Fruit fly (Drosophila melanogaster) whole organism, embryonic: Measurements from ENCODE around the gene CG7564.

Experiments used
- Atf6 ChIP-seq: fragments of 200-800 bp; sonication (Bioruptor generic); IDR thresholded peaks from 2 replicates; pipeline ENCODE4 v1.3.6; 2022; ENCODE audit warnings: missing biosample characterization, missing genetic modification characterization
- BtbVII ChIP-seq: fragments of 200-800 bp; sonication (Bioruptor generic); optimal IDR thresholded peaks from 3 replicates; lab custom pipeline; 2017; ENCODE audit warnings: missing biosample characterization, mild to moderate bottlenecking, missing genetic modification characterization
- CG10565 ChIP-seq: fragments of 200-800 bp; sonication (Bioruptor generic); optimal IDR thresholded peaks from 3 replicates; lab custom pipeline; 2016; ENCODE audit warnings: missing biosample characterization, mild to moderate bottlenecking, missing genetic modification characterization
- CG12659 ChIP-seq: fragments of 200-800 bp; sonication (Bioruptor generic); optimal IDR thresholded peaks from 3 replicates; lab custom pipeline; 2017; ENCODE audit warnings: mild to moderate bottlenecking, missing biosample characterization, missing genetic modification reagents, missing genetic modification characterization
- CG15696 ChIP-seq: fragments of 200-800 bp; sonication (Bioruptor generic); optimal IDR thresholded peaks from 2 replicates; lab custom pipeline; 2019; ENCODE audit warnings: missing biosample characterization, mild to moderate bottlenecking, missing genetic modification characterization, moderate library complexity
- CG16815 ChIP-seq: fragments of 200-800 bp; sonication (Bioruptor generic); optimal IDR thresholded peaks from 3 replicates; lab custom pipeline; 2017; ENCODE audit warnings: missing biosample characterization, mild to moderate bottlenecking, missing genetic modification characterization
- CG3163 ChIP-seq: fragments of 200-800 bp; sonication (Bioruptor generic); optimal IDR thresholded peaks from 3 replicates; lab custom pipeline; 2016; ENCODE audit warnings: missing biosample characterization, missing genetic modification characterization
- CG3847 ChIP-seq: fragments of 200-800 bp; sonication (Bioruptor generic); IDR thresholded peaks from 2 replicates; pipeline ENCODE4 v1.3.6; 2022; ENCODE audit warnings: missing biosample characterization, missing genetic modification characterization
- CG6765 ChIP-seq: fragments of 200-800 bp; sonication (Bioruptor generic); optimal IDR thresholded peaks from 3 replicates; lab custom pipeline; 2017; ENCODE audit warnings: missing biosample characterization, mild to moderate bottlenecking, missing genetic modification characterization
- CG6854 ChIP-seq: fragments of 200-800 bp; sonication (Bioruptor generic); optimal IDR thresholded peaks from 3 replicates; lab custom pipeline; 2017; ENCODE audit warnings: missing biosample characterization, mild to moderate bottlenecking, missing genetic modification characterization
- CG7786 ChIP-seq: fragments of 200-800 bp; sonication (Bioruptor generic); optimal IDR thresholded peaks from 2 replicates; lab custom pipeline; 2016; ENCODE audit warnings: missing biosample characterization, missing genetic modification characterization
- CG7987 ChIP-seq: fragments of 200-800 bp; sonication (Bioruptor generic); optimal IDR thresholded peaks from 2 replicates; lab custom pipeline; 2018; ENCODE audit warnings: missing biosample characterization, mild to moderate bottlenecking, missing genetic modification characterization, moderate library complexity
- CTCF ChIP-seq: fragments of 200-800 bp; sonication (Bioruptor generic); optimal IDR thresholded peaks from 2 replicates; lab custom pipeline; 2017; ENCODE audit warnings: missing biosample characterization, mild to moderate bottlenecking, missing genetic modification characterization, moderate library complexity
- Dip3 ChIP-seq: fragments of 200-800 bp; sonication (Bioruptor generic); optimal IDR thresholded peaks from 3 replicates; lab custom pipeline; 2016; ENCODE audit warnings: missing biosample characterization, missing genetic modification characterization
- Dll ChIP-seq: fragments of 200-800 bp; sonication (Bioruptor generic); IDR thresholded peaks from 4 replicates; pipeline ENCODE4 v1.3.6; 2022; ENCODE audit warnings: missing biosample characterization, missing genetic modification characterization; ENCODE audit not compliant: partially characterized antibody
- E2f2 ChIP-seq: fragments of 200-800 bp; sonication (Bioruptor generic); IDR thresholded peaks from 2 replicates; pipeline ENCODE4 v1.3.6; 2022; ENCODE audit warnings: missing biosample characterization, missing genetic modification characterization
- Fer2 ChIP-seq: fragments of 200-800 bp; sonication (Bioruptor generic); optimal IDR thresholded peaks from 2 replicates; lab custom pipeline; 2018; ENCODE audit warnings: missing biosample characterization, mild to moderate bottlenecking, missing genetic modification characterization, moderate library complexity
- HHEX ChIP-seq: fragments of 200-800 bp; sonication (Bioruptor generic); optimal IDR thresholded peaks from 3 replicates; lab custom pipeline; 2017; ENCODE audit warnings: missing biosample characterization, mild to moderate bottlenecking, missing genetic modification characterization, missing genetic modification reagents
- HLH54F ChIP-seq: fragments of 200-800 bp; sonication (Bioruptor generic); optimal IDR thresholded peaks from 3 replicates; lab custom pipeline; 2016; ENCODE audit warnings: missing biosample characterization, missing genetic modification characterization
- Hand ChIP-seq: fragments of 200-800 bp; sonication (Bioruptor generic); optimal IDR thresholded peaks from 2 replicates; lab custom pipeline; 2017; ENCODE audit warnings: mild to moderate bottlenecking, missing biosample characterization, missing genetic modification reagents, missing genetic modification characterization
- HmgZ ChIP-seq: fragments of 200-800 bp; sonication (Bioruptor generic); optimal IDR thresholded peaks from 2 replicates; lab custom pipeline; 2018; ENCODE audit warnings: missing biosample characterization, mild to moderate bottlenecking, missing genetic modification characterization
- Lpt ChIP-seq: fragments of >200 bp; optimal IDR thresholded peaks from 2 replicates; lab custom pipeline; 2018; ENCODE audit warnings: missing biosample characterization, missing genetic modification characterization
- Meics ChIP-seq: fragments of 200-800 bp; sonication (Bioruptor generic); optimal IDR thresholded peaks from 2 replicates; lab custom pipeline; 2017; ENCODE audit warnings: missing biosample characterization, mild to moderate bottlenecking, missing genetic modification characterization
- PHDP ChIP-seq: fragments of 200-800 bp; sonication (Bioruptor generic); optimal IDR thresholded peaks from 3 replicates; lab custom pipeline; 2018; ENCODE audit warnings: missing biosample characterization, mild to moderate bottlenecking, missing genetic modification characterization, moderate library complexity
- Ravus ChIP-seq: fragments of 200-800 bp; sonication (Bioruptor generic); IDR thresholded peaks from 2 replicates; pipeline ENCODE4 v1.3.6; 2022; ENCODE audit warnings: missing biosample characterization, missing genetic modification characterization
- Rfx ChIP-seq: fragments of 200-800 bp; sonication (Bioruptor generic); IDR thresholded peaks from 2 replicates; pipeline ENCODE4 v1.3.6; 2022; ENCODE audit warnings: missing biosample characterization, missing genetic modification characterization
- Taf1 ChIP-seq: fragments of 200-800 bp; sonication (Bioruptor generic); IDR thresholded peaks from 2 replicates; pipeline ENCODE4 v1.3.6; 2022; ENCODE audit warnings: missing biosample characterization, missing genetic modification characterization
- cad ChIP-seq: fragments of >200 bp; optimal IDR thresholded peaks from 2 replicates; lab custom pipeline; 2017; ENCODE audit warnings: missing biosample characterization, missing genetic modification characterization
- caup ChIP-seq: fragments of 200-800 bp; sonication (Bioruptor generic); optimal IDR thresholded peaks from 3 replicates; lab custom pipeline; 2017; ENCODE audit warnings: missing biosample characterization, mild to moderate bottlenecking, missing genetic modification characterization, moderate library complexity; ENCODE audit not compliant: severe bottlenecking
- croc ChIP-seq: fragments of 200-800 bp; sonication (Bioruptor generic); conservative IDR thresholded peaks from 3 replicates; pipeline ENCODE4 v1.3.6; 2022; ENCODE audit warnings: missing biosample characterization, missing genetic modification characterization
- cwo ChIP-seq: fragments of 200-800 bp; sonication (Bioruptor generic); optimal IDR thresholded peaks from 3 replicates; lab custom pipeline; 2017; ENCODE audit warnings: missing biosample characterization, missing genetic modification characterization, mild to moderate bottlenecking, moderate library complexity, missing genetic modification reagents
- da ChIP-seq: fragments of 200-800 bp; sonication (Bioruptor generic); optimal IDR thresholded peaks from 2 replicates; lab custom pipeline; 2016; ENCODE audit warnings: missing biosample characterization, missing genetic modification characterization
- danr ChIP-seq: fragments of 200-800 bp; sonication (Bioruptor generic); IDR thresholded peaks from 2 replicates; pipeline ENCODE4 v1.3.6; 2022; ENCODE audit warnings: missing biosample characterization, missing genetic modification characterization
- grn ChIP-seq: fragments of 200-800 bp; sonication (Bioruptor generic); optimal IDR thresholded peaks from 3 replicates; lab custom pipeline; 2017; ENCODE audit warnings: missing biosample characterization, missing genetic modification characterization
- gro ChIP-seq: fragments of 200-800 bp; sonication (Bioruptor generic); optimal IDR thresholded peaks from 2 replicates; lab custom pipeline; 2016; ENCODE audit warnings: missing biosample characterization, missing genetic modification characterization
- insv ChIP-seq, 2 experiments: fragments of 200-800 bp; sonication (Bioruptor generic); optimal IDR thresholded peaks; 3 replicates each; lab custom pipeline; 2016 to 2018; ENCODE audit warnings: missing biosample characterization in 2 of 2, missing genetic modification characterization in 2 of 2
- jigr1 ChIP-seq: fragments of 200-800 bp; sonication (Bioruptor generic); IDR thresholded peaks from 3 replicates; pipeline ENCODE4 v1.3.6; 2022; ENCODE audit warnings: missing biosample characterization, missing genetic modification characterization
- lab ChIP-seq: fragments of 200-800 bp; sonication (Bioruptor generic); optimal IDR thresholded peaks from 3 replicates; lab custom pipeline; 2017; ENCODE audit warnings: missing biosample characterization, missing genetic modification characterization, mild to moderate bottlenecking, moderate library complexity, missing genetic modification reagents
- odd ChIP-seq: fragments of 200-800 bp; sonication (Bioruptor generic); optimal IDR thresholded peaks from 2 replicates; lab custom pipeline; 2017; ENCODE audit warnings: missing biosample characterization, mild to moderate bottlenecking, missing genetic modification characterization
- org-1 ChIP-seq: fragments of 200-800 bp; sonication (Bioruptor generic); optimal IDR thresholded peaks from 2 replicates; lab custom pipeline; 2017; ENCODE audit warnings: missing biosample characterization, missing genetic modification characterization
- sd ChIP-seq: fragments of 200-800 bp; sonication (Bioruptor generic); optimal IDR thresholded peaks from 3 replicates; lab custom pipeline; 2018; ENCODE audit warnings: missing biosample characterization, mild to moderate bottlenecking, missing genetic modification characterization, moderate library complexity
- sens ChIP-seq: fragments of 200-800 bp; sonication (Bioruptor generic); peaks from one replicate; lab custom pipeline; 2016; ENCODE audit warnings: missing biosample characterization, missing genetic modification characterization
- sim ChIP-seq: fragments of 200-800 bp; sonication (Bioruptor generic); IDR thresholded peaks from 2 replicates; pipeline ENCODE4 v1.3.6; 2022; ENCODE audit warnings: missing biosample characterization, missing genetic modification characterization
- sug ChIP-seq: fragments of 200-800 bp; optimal IDR thresholded peaks from 2 replicates; lab custom pipeline; 2019; ENCODE audit warnings: missing biosample characterization, mild to moderate bottlenecking, missing genetic modification characterization, moderate library complexity
- zfh2 ChIP-seq: fragments of 200-800 bp; sonication (Bioruptor generic); optimal IDR thresholded peaks from 2 replicates; lab custom pipeline; 2016; ENCODE audit warnings: missing biosample characterization, missing genetic modification characterization

Gene CG7564

dm6 chr3L:17538907-17539306 is 24.8 kb downstream of the CG7564 start (continued):
- TF ChIP-seq Atf6 (GFP tag; lab: Robert Waterston, UW) = 0 out of 2 replicates have a peak, but pooled peaks have one; percentile 13
- peak; percentile 30 for TF ChIP-seq odd (GFP tag; lab: Kevin White, UChicago)
- TF ChIP-seq CG6854 (GFP tag; lab: Kevin White, UChicago) = peak; percentile 5
- no peak for TF ChIP-seq HLH54F (GFP tag; lab: Kevin White, UChicago)
- peak; percentile 59 for TF ChIP-seq sug (tag; lab: Kevin White, UChicago)
- no peak for TF ChIP-seq insv (GFP tag; optimal IDR thresholded peaks at IDR 0.05; lab: Kevin White, UChicago)
- TF ChIP-seq CG3163 (GFP tag; lab: Kevin White, UChicago) = no peak
- no peak for TF ChIP-seq croc (GFP tag; lab: Robert Waterston, UW)
- peak; percentile 62 for TF ChIP-seq grn (GFP tag; lab: Kevin White, UChicago)
- peak; percentile 51 for TF ChIP-seq Meics (GFP tag; lab: Kevin White, UChicago)
- peak; percentile 65 for TF ChIP-seq BtbVII (GFP tag; lab: Kevin White, UChicago)
- TF ChIP-seq CG6765 (GFP tag; lab: Kevin White, UChicago) = peak; percentile 44
- TF ChIP-seq Dll (GFP tag; lab: Robert Waterston, UW) = no peak
- TF ChIP-seq Lpt (GFP tag; lab: Kevin White, UChicago) = no peak
- TF ChIP-seq HHEX = peak; percentile 26
- TF ChIP-seq danr (GFP tag; lab: Robert Waterston, UW) = no peak
- TF ChIP-seq gro (GFP tag; lab: Kevin White, UChicago) = peak; percentile 34
- TF ChIP-seq sd (tag; lab: Kevin White, UChicago) = no peak
- no peak for TF ChIP-seq jigr1 (GFP tag; lab: Robert Waterston, UW)
- TF ChIP-seq CTCF = no peak
- TF ChIP-seq caup = peak; percentile 50
- peak; percentile 44 for TF ChIP-seq CG7987 (GFP tag; lab: Kevin White, UChicago)
- no peak for TF ChIP-seq zfh2 (GFP tag; lab: Kevin White, UChicago)
- no peak for TF ChIP-seq cwo (GFP tag; lab: Kevin White, UChicago)
- TF ChIP-seq org-1 (GFP tag; lab: Kevin White, UChicago) = no peak
- TF ChIP-seq Taf1 (GFP tag; lab: Robert Waterston, UW) = no peak
- no peak for TF ChIP-seq CG15696 (tag; lab: Kevin White, UChicago)
- peak; percentile 81 for TF ChIP-seq lab (GFP tag; lab: Kevin White, UChicago)
- TF ChIP-seq da (GFP tag; lab: Kevin White, UChicago) = no peak
- TF ChIP-seq sens (GFP tag; lab: Kevin White, UChicago) = peak; percentile 50
- no peak for TF ChIP-seq E2f2 (GFP tag; lab: Robert Waterston, UW)
- TF ChIP-seq CG12659 = peak; percentile 24
- no peak for TF ChIP-seq CG7786 (GFP tag; lab: Kevin White, UChicago)
- peak; percentile 32 for TF ChIP-seq HmgZ (tag; lab: Kevin White, UChicago)
- no peak for TF ChIP-seq cad

- TF ChIP-seq CG16815 (GFP tag; lab: Kevin White, UChicago) = no peak
- no peak for TF ChIP-seq Taf1 (GFP tag; lab: Robert Waterston, UW)
- TF ChIP-seq Rfx (GFP tag; lab: Robert Waterston, UW) = no peak
- no peak for TF ChIP-seq CG3847 (GFP tag; lab: Robert Waterston, UW)
- no peak for TF ChIP-seq Ravus (GFP tag; lab: Robert Waterston, UW)
- no peak for TF ChIP-seq Dip3
- no peak for TF ChIP-seq Atf6 (GFP tag; lab: Robert Waterston, UW)
- no peak for TF ChIP-seq PHDP (tag; lab: Kevin White, UChicago)
- TF ChIP-seq CG10565 (GFP tag; lab: Kevin White, UChicago) = no peak
- TF ChIP-seq Hand (GFP tag; lab: Kevin White, UChicago) = no peak
- no peak for TF ChIP-seq sim (GFP tag; lab: Robert Waterston, UW)
- TF ChIP-seq Fer2 (tag; lab: Kevin White, UChicago) = no peak
Observed at dm6 chr3L:17540004-17540403, 25.9 kb downstream of the CG7564 start.
